Fruit fly (Drosophila melanogaster) whole organism, embryonic: ENCODE data around the gene CG5715.

Experiments used
- CG10654 ChIP-seq: fragments of 200-800 bp; sonication (Bioruptor generic); optimal IDR thresholded peaks from 2 replicates; lab custom pipeline; 2016; ENCODE audit warnings: missing biosample characterization, missing genetic modification characterization
- CG11696 ChIP-seq: fragments of 200-800 bp; sonication (Bioruptor generic); IDR thresholded peaks from 2 replicates; pipeline ENCODE4 v1.3.6; 2022; ENCODE audit warnings: missing biosample characterization, missing genetic modification characterization
- CG12769 ChIP-seq: fragments of 200-800 bp; sonication (Bioruptor generic); optimal IDR thresholded peaks from 2 replicates; lab custom pipeline; 2019; ENCODE audit warnings: missing biosample characterization, mild to moderate bottlenecking, missing genetic modification characterization, moderate library complexity
- CG12942 ChIP-seq: fragments of 200-800 bp; sonication (Bioruptor generic); optimal IDR thresholded peaks from 3 replicates; lab custom pipeline; 2016; ENCODE audit warnings: missing biosample characterization, missing genetic modification characterization
- CG16815 ChIP-seq: fragments of 200-800 bp; sonication (Bioruptor generic); optimal IDR thresholded peaks from 3 replicates; lab custom pipeline; 2017; ENCODE audit warnings: missing biosample characterization, mild to moderate bottlenecking, missing genetic modification characterization
- CG1832 ChIP-seq: fragments of 200-800 bp; sonication (Bioruptor generic); optimal IDR thresholded peaks from 2 replicates; lab custom pipeline; 2017; ENCODE audit warnings: missing biosample characterization, mild to moderate bottlenecking, missing genetic modification characterization, inconsistent platforms
- CG18476 ChIP-seq: fragments of 200-800 bp; sonication (Bioruptor generic); optimal IDR thresholded peaks from 2 replicates; lab custom pipeline; 2016; ENCODE audit warnings: missing biosample characterization, mild to moderate bottlenecking, missing genetic modification characterization
- CG18764 ChIP-seq: fragments of 200-800 bp; sonication (Bioruptor generic); optimal IDR thresholded peaks from 3 replicates; lab custom pipeline; 2016; ENCODE audit warnings: missing biosample characterization, missing genetic modification characterization
- CG2712 ChIP-seq: fragments of 200-800 bp; optimal IDR thresholded peaks from 3 replicates; lab custom pipeline; 2019; ENCODE audit warnings: missing biosample characterization, mild to moderate bottlenecking, missing genetic modification characterization, moderate library complexity
- CG33557 ChIP-seq: fragments of 200-800 bp; sonication (Bioruptor generic); optimal IDR thresholded peaks from 2 replicates; lab custom pipeline; 2019; ENCODE audit warnings: missing biosample characterization, mild to moderate bottlenecking, missing genetic modification characterization, moderate library complexity
- CG34224 ChIP-seq: fragments of 200-800 bp; sonication (Bioruptor generic); IDR thresholded peaks from 3 replicates; pipeline ENCODE4 v1.3.6; 2022; ENCODE audit warnings: missing biosample characterization, missing genetic modification characterization; ENCODE audit not compliant: partially characterized antibody
- CG34422 ChIP-seq: fragments of 200-800 bp; sonication (Bioruptor generic); IDR thresholded peaks from 3 replicates; pipeline ENCODE4 v1.3.6; 2022; ENCODE audit warnings: missing biosample characterization, missing genetic modification characterization
- CG3838 ChIP-seq: fragments of 200-800 bp; sonication (Bioruptor generic); optimal IDR thresholded peaks from 3 replicates; lab custom pipeline; 2016; ENCODE audit warnings: missing biosample characterization, missing genetic modification characterization
- CG3995 ChIP-seq: fragments of 200-800 bp; sonication (Bioruptor generic); optimal IDR thresholded peaks from 3 replicates; lab custom pipeline; 2016; ENCODE audit warnings: missing biosample characterization, missing genetic modification characterization
- CG4424 ChIP-seq: fragments of 200-800 bp; sonication (Bioruptor generic); optimal IDR thresholded peaks from 3 replicates; lab custom pipeline; 2016; ENCODE audit warnings: missing biosample characterization, missing genetic modification characterization
- CG5953 ChIP-seq: fragments of 200-800 bp; sonication (Bioruptor generic); IDR thresholded peaks from 2 replicates; pipeline ENCODE4 v1.3.6; 2022; ENCODE audit warnings: missing biosample characterization, missing genetic modification characterization
- CG6272 ChIP-seq: fragments of 200-800 bp; sonication (Bioruptor generic); IDR thresholded peaks from 2 replicates; pipeline ENCODE4 v1.3.6; 2022; ENCODE audit warnings: missing biosample characterization, missing genetic modification characterization
- CG6654 ChIP-seq: fragments of 200-800 bp; sonication (Bioruptor generic); optimal IDR thresholded peaks from 2 replicates; lab custom pipeline; 2017; ENCODE audit warnings: missing biosample characterization, mild to moderate bottlenecking, missing genetic modification characterization
- CG7928 ChIP-seq: fragments of 200-800 bp; sonication (Bioruptor generic); optimal IDR thresholded peaks from 2 replicates; lab custom pipeline; 2017; ENCODE audit warnings: missing biosample characterization, mild to moderate bottlenecking, missing genetic modification characterization
- CG9609 ChIP-seq: fragments of 200-800 bp; sonication (Bioruptor generic); optimal IDR thresholded peaks from 3 replicates; lab custom pipeline; 2016; ENCODE audit warnings: missing biosample characterization, missing genetic modification characterization
- CG9817 ChIP-seq: fragments of 200-800 bp; sonication (Bioruptor generic); optimal IDR thresholded peaks from 2 replicates; lab custom pipeline; 2018; ENCODE audit warnings: missing biosample characterization, mild to moderate bottlenecking, missing genetic modification characterization, moderate library complexity
- D19B ChIP-seq: fragments of 200-800 bp; sonication (Bioruptor generic); optimal IDR thresholded peaks from 2 replicates; lab custom pipeline; 2017; ENCODE audit warnings: missing biosample characterization, mild to moderate bottlenecking, missing genetic modification characterization
- Deaf1 ChIP-seq: fragments of 200-800 bp; optimal IDR thresholded peaks from 3 replicates; lab custom pipeline; 2019; ENCODE audit warnings: missing biosample characterization, mild to moderate bottlenecking, missing genetic modification characterization, moderate library complexity
- Doc2 ChIP-seq: fragments of 200-800 bp; sonication (Bioruptor generic); IDR thresholded peaks from 2 replicates; pipeline ENCODE4 v1.3.6; 2022; ENCODE audit warnings: missing biosample characterization, missing genetic modification characterization
- Lim3 ChIP-seq: fragments of 200-800 bp; sonication (Bioruptor generic); IDR thresholded peaks from 2 replicates; pipeline ENCODE4 v1.3.6; 2022; ENCODE audit warnings: missing biosample characterization, missing genetic modification characterization
- MESR4 ChIP-seq: fragments of 200-800 bp; sonication (Bioruptor generic); optimal IDR thresholded peaks from 2 replicates; lab custom pipeline; 2018; ENCODE audit warnings: missing biosample characterization, mild to moderate bottlenecking, missing genetic modification characterization, moderate library complexity
- NfI ChIP-seq: fragments of 200-800 bp; sonication (Bioruptor generic); optimal IDR thresholded peaks from 3 replicates; lab custom pipeline; 2018; ENCODE audit warnings: missing biosample characterization, mild to moderate bottlenecking, missing genetic modification characterization, moderate library complexity
- PHDP ChIP-seq: fragments of 200-800 bp; sonication (Bioruptor generic); optimal IDR thresholded peaks from 3 replicates; lab custom pipeline; 2018; ENCODE audit warnings: missing biosample characterization, mild to moderate bottlenecking, missing genetic modification characterization, moderate library complexity
- Ssrp ChIP-seq: fragments of 200-800 bp; sonication (Bioruptor generic); optimal IDR thresholded peaks from 2 replicates; lab custom pipeline; 2018; ENCODE audit warnings: missing biosample characterization, mild to moderate bottlenecking, missing genetic modification characterization, moderate library complexity
- Vsx1 ChIP-seq: fragments of 200-800 bp; sonication (Bioruptor generic); optimal IDR thresholded peaks from 2 replicates; lab custom pipeline; 2017; ENCODE audit warnings: missing biosample characterization, mild to moderate bottlenecking, missing genetic modification characterization, missing genetic modification reagents
- cad ChIP-seq: fragments of >200 bp; optimal IDR thresholded peaks from 2 replicates; lab custom pipeline; 2017; ENCODE audit warnings: missing biosample characterization, missing genetic modification characterization
- caup ChIP-seq: fragments of 200-800 bp; sonication (Bioruptor generic); optimal IDR thresholded peaks from 3 replicates; lab custom pipeline; 2017; ENCODE audit warnings: missing biosample characterization, mild to moderate bottlenecking, missing genetic modification characterization, moderate library complexity; ENCODE audit not compliant: severe bottlenecking
- chm ChIP-seq: fragments of 200-800 bp; sonication (Bioruptor generic); IDR thresholded peaks from 2 replicates; pipeline ENCODE4 v1.3.6; 2022; ENCODE audit warnings: missing biosample characterization, missing genetic modification characterization
- ci ChIP-seq: fragments of 200-800 bp; sonication (Bioruptor generic); IDR thresholded peaks from 3 replicates; pipeline ENCODE4 v1.3.6; 2022; ENCODE audit warnings: missing biosample characterization, missing genetic modification characterization
- da ChIP-seq: fragments of 200-800 bp; sonication (Bioruptor generic); optimal IDR thresholded peaks from 2 replicates; lab custom pipeline; 2016; ENCODE audit warnings: missing biosample characterization, missing genetic modification characterization
- disco-r ChIP-seq: fragments of 200-800 bp; sonication (Bioruptor generic); optimal IDR thresholded peaks from 2 replicates; lab custom pipeline; 2016; ENCODE audit warnings: missing biosample characterization, missing genetic modification characterization
- dm ChIP-seq: fragments of 200-800 bp; sonication (Bioruptor generic); optimal IDR thresholded peaks from 3 replicates; lab custom pipeline; 2016; ENCODE audit warnings: missing biosample characterization, missing genetic modification characterization
- dmrt99B ChIP-seq: fragments of 200-800 bp; sonication (Bioruptor generic); optimal IDR thresholded peaks from 2 replicates; lab custom pipeline; 2018; ENCODE audit warnings: missing biosample characterization, mild to moderate bottlenecking, missing genetic modification characterization, moderate library complexity
- en ChIP-seq: fragments of 200-800 bp; sonication (Bioruptor generic); optimal IDR thresholded peaks from 2 replicates; lab custom pipeline; 2016; ENCODE audit warnings: missing biosample characterization, missing genetic modification characterization
- fd3F ChIP-seq: fragments of 200-800 bp; sonication (Bioruptor generic); optimal IDR thresholded peaks from 2 replicates; lab custom pipeline; 2018; ENCODE audit warnings: missing biosample characterization, mild to moderate bottlenecking, missing genetic modification characterization, moderate library complexity
- fd96Cb ChIP-seq: fragments of 200-800 bp; sonication (Bioruptor generic); optimal IDR thresholded peaks from 2 replicates; lab custom pipeline; 2018; ENCODE audit warnings: missing biosample characterization, mild to moderate bottlenecking, missing genetic modification characterization, moderate library complexity
- gem ChIP-seq: fragments of 200-800 bp; sonication (Bioruptor generic); optimal IDR thresholded peaks from 2 replicates; lab custom pipeline; 2019; ENCODE audit warnings: missing biosample characterization, mild to moderate bottlenecking, missing genetic modification characterization, moderate library complexity
- gro ChIP-seq: fragments of 200-800 bp; sonication (Bioruptor generic); optimal IDR thresholded peaks from 2 replicates; lab custom pipeline; 2016; ENCODE audit warnings: missing biosample characterization, missing genetic modification characterization
- inv ChIP-seq: fragments of 200-800 bp; sonication (Bioruptor generic); IDR thresholded peaks from 2 replicates; pipeline ENCODE4 v1.3.6; 2022; ENCODE audit warnings: missing biosample characterization, missing genetic modification characterization; ENCODE audit not compliant: partially characterized antibody
- phol ChIP-seq: fragments of 200-800 bp; sonication (Bioruptor generic); optimal IDR thresholded peaks from 3 replicates; lab custom pipeline; 2018; ENCODE audit warnings: missing biosample characterization, mild to moderate bottlenecking, missing genetic modification characterization, moderate library complexity
- row ChIP-seq: fragments of 200-800 bp; sonication (Bioruptor generic); IDR thresholded peaks from 3 replicates; pipeline ENCODE4 v1.3.6; 2022; ENCODE audit warnings: missing biosample characterization, missing genetic modification characterization
- salm ChIP-seq: fragments of 200-800 bp; sonication (Bioruptor generic); optimal IDR thresholded peaks from 2 replicates; lab custom pipeline; 2018; ENCODE audit warnings: missing biosample characterization, mild to moderate bottlenecking, missing genetic modification characterization
- sd ChIP-seq: fragments of 200-800 bp; sonication (Bioruptor generic); optimal IDR thresholded peaks from 3 replicates; lab custom pipeline; 2018; ENCODE audit warnings: missing biosample characterization, mild to moderate bottlenecking, missing genetic modification characterization, moderate library complexity
- sens-2 ChIP-seq: fragments of 200-800 bp; sonication (Bioruptor generic); IDR thresholded peaks from 2 replicates; pipeline ENCODE4 v1.3.6; 2022; ENCODE audit warnings: missing biosample characterization, missing genetic modification characterization
- tap ChIP-seq: fragments of 200-800 bp; optimal IDR thresholded peaks from 3 replicates; lab custom pipeline; 2019; ENCODE audit warnings: missing biosample characterization, mild to moderate bottlenecking, missing genetic modification characterization, moderate library complexity
- unpg ChIP-seq: fragments of 200-800 bp; sonication (Bioruptor generic); optimal IDR thresholded peaks from 3 replicates; lab custom pipeline; 2018; ENCODE audit warnings: missing biosample characterization, mild to moderate bottlenecking, missing genetic modification characterization, moderate library complexity

CG5715 gene

dm6 chr3R:24271071-24271470 is 23.1 kb downstream of the CG5715 start, which contains the start of gene jar (continued):
- TF ChIP-seq Lim3 (GFP tag; lab: Robert Waterston, UW) (no peak), Vsx1 (GFP tag; lab: Kevin White, UChicago) (peak; percentile 12), phol (tag; lab: Kevin White, UChicago) (peak; percentile 46), CG18764 (peak; percentile 70), Ssrp (tag; lab: Kevin White, UChicago) (no peak), en (GFP tag; lab: Kevin White, UChicago) (no peak), dm (GFP tag; lab: Kevin White, UChicago) (peak; percentile 36), sd (peak; percentile 48), gro (GFP tag; lab: Kevin White, UChicago) (peak; percentile 32), CG7928 (GFP tag; lab: Kevin White, UChicago) (peak; percentile 52), CG11696 (GFP tag; lab: Robert Waterston, UW) (peak; percentile 21; the same call in 1 of the 2 replicates), CG3995 (GFP tag; lab: Kevin White, UChicago) (peak; percentile 51), salm (tag; lab: Kevin White, UChicago) (peak; percentile 24), CG34224 (GFP tag; lab: Robert Waterston, UW) (peak; percentile 93), CG10654 (GFP tag; lab: Kevin White, UChicago) (no peak), CG3838 (GFP tag; lab: Kevin White, UChicago) (no peak), inv (peak; percentile 83), CG16815 (GFP tag; lab: Kevin White, UChicago) (no peak), tap (no peak), dmrt99B (peak; percentile 14), CG12942 (GFP tag; lab: Kevin White, UChicago) (no peak), CG9817 (tag; lab: Kevin White, UChicago) (no peak), D19B (GFP tag; lab: Kevin White, UChicago) (no peak), CG5953 (peak; percentile 66; the same call in 1 of the 2 replicates), CG4424 (GFP tag; lab: Kevin White, UChicago) (no peak), da (GFP tag; lab: Kevin White, UChicago) (no peak), gem (tag; lab: Kevin White, UChicago) (no peak), PHDP (peak; percentile 46), CG18476 (GFP tag; lab: Kevin White, UChicago) (no peak), CG1832 (no peak), Deaf1 (peak; percentile 61), CG6654 (GFP tag; lab: Kevin White, UChicago) (no peak), NfI (no peak), cad (peak; percentile 23), unpg (GFP tag; lab: Kevin White, UChicago) (peak; percentile 24), chm (GFP tag; lab: Robert Waterston, UW) (peak; percentile 89), CG34422 (GFP tag; lab: Robert Waterston, UW) (peak; percentile 79; the same call in 2 of the 3 replicates), CG2712 (tag; lab: Kevin White, UChicago) (peak; percentile 65), fd3F (GFP tag; lab: Kevin White, UChicago) (no peak), CG9609 (GFP tag; lab: Kevin White, UChicago) (no peak), row (GFP tag; lab: Robert Waterston, UW) (peak; percentile 59), CG6272 (GFP tag; lab: Robert Waterston, UW) (0 out of 2 replicates have a peak, but pooled peaks have one; percentile 19), caup (GFP tag; lab: Kevin White, UChicago) (peak; percentile 44), sens-2 (GFP tag; lab: Robert Waterston, UW) (peak; percentile 67), ci (GFP tag; lab: Robert Waterston, UW) (peak; percentile 80; the same call in 2 of the 3 replicates), Doc2 (no peak), MESR4 (GFP tag; lab: Kevin White, UChicago) (peak; percentile 31), CG33557 (no peak), fd96Cb (tag; lab: Kevin White, UChicago) (no peak), disco-r (no peak), CG12769 (tag; lab: Kevin White, UChicago) (peak; percentile 49)
